Worm (Caenorhabditis elegans): ENCODE data around the gene F21C10.10.

DNA sequence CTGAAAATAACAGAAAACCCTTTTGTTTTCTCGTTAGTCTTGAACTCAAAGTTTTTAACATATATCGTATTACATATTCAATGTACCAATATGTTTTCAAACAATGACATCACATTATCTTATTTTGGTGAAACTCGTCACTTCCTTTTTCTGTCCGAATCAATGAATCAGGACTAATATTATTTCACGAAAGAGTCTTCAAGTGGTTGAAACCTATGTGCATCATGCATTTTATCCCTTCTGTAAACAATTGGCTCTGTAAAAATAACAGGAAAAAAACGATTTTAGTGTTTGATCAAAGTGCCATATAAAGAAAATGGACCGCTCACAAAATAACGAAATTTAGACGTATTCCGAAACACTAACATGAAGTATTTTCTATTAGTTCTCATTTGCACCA, 12.2 kb downstream of the F21C10.10 start, which contains the start of gene F21C10.18:
- no peak for TF ChIP-seq snpc-4 (tag; optimal IDR thresholded peaks at IDR 0.05)
- TF ChIP-seq R02D3.7 (tag; optimal IDR thresholded peaks at IDR 0.05): no peak
- no peak for TF ChIP-seq skn-1 (tag; optimal IDR thresholded peaks at IDR 0.05)
- TF ChIP-seq fos-1 (tag; optimal IDR thresholded peaks at IDR 0.05): no peak
